Fruit fly (Drosophila melanogaster): ENCODE measurements around the gene Gld.
A peak's percentile ranks its signal among the peaks of the same experiment; 100 is the strongest.

dm6 chr3R:7249460-7249859 is 16.0 kb downstream of the Gld start, which contains the start of the genes CG1227 and Dtwd2:
- TF ChIP-seq Crg-1 (GFP tag; optimal IDR thresholded peaks at IDR 0.05) (peak; percentile 64), CG5204 (GFP tag; optimal IDR thresholded peaks at IDR 0.05) (peak; percentile 83), cnc (optimal IDR thresholded peaks at IDR 0.05) (no peak), Hr96 (GFP tag; optimal IDR thresholded peaks at IDR 0.05) (peak; percentile 74), CG11617 (GFP tag; optimal IDR thresholded peaks at IDR 0.05) (peak; percentile 94), ovo (GFP tag; optimal IDR thresholded peaks at IDR 0.05) (peak; percentile 40), CG12768 (GFP tag; optimal IDR thresholded peaks at IDR 0.05) (peak; percentile 85), CG7101 (tag; optimal IDR thresholded peaks at IDR 0.05) (peak; percentile 98)
